Worm (Caenorhabditis elegans) whole organism, midembryonic: Measurements from ENCODE around the gene F11D11.4.

Source experiments
- T22C8.4 ChIP-seq: fragments of 200-800 bp; sonication (Bioruptor generic); IDR thresholded peaks from 2 replicates; pipeline ENCODE4 v1.3.6; 2022; ENCODE audit warnings: missing genetic modification characterization, missing compliant biosample characterization
- flt-1 ChIP-seq: fragments of 200-800 bp; sonication (Bioruptor generic); IDR thresholded peaks from 2 replicates; pipeline ENCODE4 v1.3.6; 2022; ENCODE audit warnings: missing genetic modification characterization, missing compliant biosample characterization
- med-1 ChIP-seq: sonication (generic microtip); optimal IDR thresholded peaks from 2 replicates; lab custom pipeline; 2017; ENCODE audit warnings: missing genetic modification characterization, mild to moderate bottlenecking, missing compliant biosample characterization, antibody characterized with exemption, missing genetic modification reagents; ENCODE audit not compliant: insufficient read depth
- ztf-23 ChIP-seq: fragments of 200-800 bp; sonication (Bioruptor generic); IDR thresholded peaks from 2 replicates; pipeline ENCODE4 v1.3.6; 2022; ENCODE audit warnings: missing genetic modification reagents, missing genetic modification characterization, missing compliant biosample characterization

ce11 chrV:18753036-18753435 is 8.1 kb upstream of the F11D11.4 start, which contains the start of gene F11D11.6:
- TF ChIP-seq flt-1 (GFP tag; lab: Robert Waterston, UW) (no peak), T22C8.4 (GFP tag; lab: Robert Waterston, UW) (no peak), med-1 (no peak), ztf-23 (GFP tag; lab: Robert Waterston, UW) (no peak)
